Fruit fly (Drosophila melanogaster) whole organism, pupa: ENCODE data around the gene CG3505.

ENCODE experiments used
- CG10348 ChIP-seq: fragments of 200-800 bp; sonication (Bioruptor generic); IDR thresholded peaks from 2 replicates; pipeline ENCODE4 v1.3.6; 2022; ENCODE audit warnings: missing biosample characterization, missing genetic modification characterization
- CG12605 ChIP-seq: fragments of 200-800 bp; sonication (Bioruptor generic); IDR thresholded peaks from 2 replicates; pipeline ENCODE4 v1.3.6; 2022; ENCODE audit warnings: missing biosample characterization, missing genetic modification characterization
- CG13204 ChIP-seq: fragments of 200-800 bp; sonication (Bioruptor generic); optimal IDR thresholded peaks from 2 replicates; lab custom pipeline; 2018; ENCODE audit warnings: missing biosample characterization, mild to moderate bottlenecking, missing genetic modification characterization, moderate library complexity
- CG14655 ChIP-seq: fragments of 200-800 bp; sonication (Bioruptor generic); optimal IDR thresholded peaks from 3 replicates; lab custom pipeline; 2017; ENCODE audit warnings: mild to moderate bottlenecking, missing biosample characterization, missing genetic modification reagents, missing genetic modification characterization
- CG15710 ChIP-seq: fragments of 200-800 bp; sonication (Bioruptor generic); optimal IDR thresholded peaks from 2 replicates; lab custom pipeline; 2018; ENCODE audit warnings: missing biosample characterization, mild to moderate bottlenecking, missing genetic modification characterization, moderate library complexity
- CG17806 ChIP-seq: fragments of 200-800 bp; sonication (Bioruptor generic); optimal IDR thresholded peaks from 2 replicates; lab custom pipeline; 2018; ENCODE audit warnings: missing biosample characterization, mild to moderate bottlenecking, missing genetic modification characterization, moderate library complexity
- CG32121 ChIP-seq: fragments of 200-800 bp; sonication (Bioruptor generic); IDR thresholded peaks from 2 replicates; pipeline ENCODE4 v1.3.6; 2022; ENCODE audit warnings: missing biosample characterization, missing genetic modification characterization
- CG34367 ChIP-seq: fragments of 200-800 bp; sonication (Bioruptor generic); optimal IDR thresholded peaks from 2 replicates; lab custom pipeline; 2018; ENCODE audit warnings: missing biosample characterization, mild to moderate bottlenecking, missing genetic modification characterization
- CG4496 ChIP-seq: fragments of 200-800 bp; sonication (Bioruptor generic); IDR thresholded peaks from 3 replicates; pipeline ENCODE4 v1.3.6; 2022; ENCODE audit warnings: missing biosample characterization, missing genetic modification characterization
- CG8159 ChIP-seq: fragments of 200-800 bp; sonication (Bioruptor generic); optimal IDR thresholded peaks from 3 replicates; lab custom pipeline; 2018; ENCODE audit warnings: missing biosample characterization, mild to moderate bottlenecking, missing genetic modification characterization, moderate library complexity
- CG8301 ChIP-seq: fragments of 200-800 bp; sonication (Bioruptor generic); optimal IDR thresholded peaks from 2 replicates; lab custom pipeline; 2018; ENCODE audit warnings: missing biosample characterization, mild to moderate bottlenecking, missing genetic modification characterization
- CG9948 ChIP-seq: fragments of 200-800 bp; sonication (Bioruptor generic); optimal IDR thresholded peaks from 2 replicates; lab custom pipeline; 2018; ENCODE audit warnings: missing biosample characterization, mild to moderate bottlenecking, missing genetic modification characterization, moderate library complexity
- D1 ChIP-seq: fragments of 200-800 bp; sonication (Bioruptor generic); optimal IDR thresholded peaks from 2 replicates; lab custom pipeline; 2018; ENCODE audit warnings: missing biosample characterization, mild to moderate bottlenecking, missing genetic modification characterization, moderate library complexity
- EcR ChIP-seq: fragments of 200-800 bp; sonication (Bioruptor generic); optimal IDR thresholded peaks from 3 replicates; lab custom pipeline; 2019; ENCODE audit warnings: missing biosample characterization, missing genetic modification characterization, mild to moderate bottlenecking, moderate library complexity, missing genetic modification reagents
- Ets98B ChIP-seq: fragments of 200-800 bp; sonication (Bioruptor generic); IDR thresholded peaks from 2 replicates; pipeline ENCODE4 v1.3.6; 2022; ENCODE audit warnings: missing biosample characterization, missing genetic modification characterization
- Pif1A ChIP-seq: fragments of 200-800 bp; sonication (Bioruptor generic); optimal IDR thresholded peaks from 3 replicates; lab custom pipeline; 2016; ENCODE audit warnings: missing biosample characterization, missing genetic modification characterization
- Pif1B ChIP-seq: fragments of 200-800 bp; sonication (Bioruptor generic); optimal IDR thresholded peaks from 3 replicates; lab custom pipeline; 2016; ENCODE audit warnings: missing biosample characterization, missing genetic modification characterization
- Snoo ChIP-seq: fragments of 200-800 bp; sonication (Bioruptor generic); optimal IDR thresholded peaks from 3 replicates; lab custom pipeline; 2017; ENCODE audit warnings: missing biosample characterization, mild to moderate bottlenecking, missing genetic modification characterization, inconsistent platforms
- fd96Ca ChIP-seq: fragments of 200-800 bp; sonication (Bioruptor generic); IDR thresholded peaks from 3 replicates; pipeline ENCODE4 v1.3.6; 2022; ENCODE audit warnings: missing biosample characterization, missing genetic modification characterization
- gl ChIP-seq: fragments of 200-800 bp; sonication (Bioruptor generic); optimal IDR thresholded peaks from 2 replicates; lab custom pipeline; 2018; ENCODE audit warnings: missing biosample characterization, mild to moderate bottlenecking, missing genetic modification characterization
- rn ChIP-seq: fragments of 200-800 bp; sonication (Bioruptor generic); IDR thresholded peaks from 2 replicates; pipeline ENCODE4 v1.3.6; 2022; ENCODE audit warnings: missing biosample characterization, missing genetic modification characterization

CG3505 gene

DNA sequence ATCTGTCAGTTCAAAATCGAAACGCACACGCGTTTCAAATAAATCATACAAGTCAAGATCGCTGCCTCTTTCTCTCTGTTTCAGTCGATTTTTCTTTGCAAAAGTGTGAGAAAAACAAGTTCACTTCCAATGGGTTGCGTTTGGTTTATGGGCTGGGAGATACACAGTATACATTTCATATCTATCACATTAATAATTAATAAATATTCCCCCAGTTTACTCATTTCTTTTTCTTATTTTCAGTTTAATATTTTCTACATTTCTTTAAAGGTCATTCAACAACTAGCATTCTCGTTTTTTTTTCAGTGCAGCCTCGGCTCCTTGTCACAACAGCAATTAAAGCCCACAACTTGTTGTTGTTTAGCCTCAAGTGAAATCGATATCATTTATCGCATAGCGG lies 26.7 kb downstream of the CG3505 start:
- TF ChIP-seq CG14655 (GFP tag; lab: Kevin White, UChicago) (peak; percentile 72), gl (tag; lab: Kevin White, UChicago) (no peak), CG9948 (tag; lab: Kevin White, UChicago) (peak; percentile 55), fd96Ca (GFP tag; lab: Robert Waterston, UW) (peak; percentile 79), CG13204 (GFP tag; lab: Kevin White, UChicago) (no peak), Pif1B (peak; percentile 84), CG10348 (GFP tag; lab: Robert Waterston, UW) (no peak), CG4496 (GFP tag; lab: Robert Waterston, UW) (peak; percentile 86), CG12605 (GFP tag; lab: Robert Waterston, UW) (peak; percentile 77; the same call in 1 of the 2 replicates), Ets98B (GFP tag; lab: Robert Waterston, UW) (peak; percentile 91), CG15710 (tag; lab: Kevin White, UChicago) (peak; percentile 36), rn (GFP tag; lab: Robert Waterston, UW) (peak; percentile 57; the same call in 1 of the 2 replicates), CG17806 (tag; lab: Kevin White, UChicago) (peak; percentile 40), EcR (GFP tag; lab: Kevin White, UChicago) (no peak), CG8159 (peak; percentile 26), CG8301 (tag; lab: Kevin White, UChicago) (peak; percentile 68), Snoo (tag; lab: Kevin White, UChicago) (no peak), D1 (no peak), Pif1A (peak; percentile 86), CG32121 (GFP tag; lab: Robert Waterston, UW) (peak; percentile 86), CG34367 (no peak)

DNA sequence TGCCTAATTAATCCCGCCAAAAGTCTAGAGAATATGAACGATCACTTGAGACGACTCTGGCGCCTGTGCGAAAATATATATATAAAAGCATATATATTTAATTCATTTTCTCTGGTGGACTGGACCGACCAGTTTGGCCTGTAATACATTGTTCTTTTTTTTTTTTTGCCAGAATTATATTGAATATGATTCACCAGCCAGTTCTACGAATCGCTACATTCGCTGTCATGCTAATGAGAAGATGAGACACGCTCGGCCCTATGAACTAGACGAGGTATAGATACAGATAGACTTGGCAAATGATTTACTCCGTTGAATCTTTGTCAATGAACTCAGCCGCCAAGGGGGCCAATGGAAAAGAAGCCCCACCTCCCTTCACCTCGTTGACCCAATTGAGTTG lies 30.0 kb downstream of the CG3505 start:
- TF ChIP-seq EcR (GFP tag; lab: Kevin White, UChicago) = peak; percentile 58
- no peak for TF ChIP-seq CG10348 (GFP tag; lab: Robert Waterston, UW)

DNA sequence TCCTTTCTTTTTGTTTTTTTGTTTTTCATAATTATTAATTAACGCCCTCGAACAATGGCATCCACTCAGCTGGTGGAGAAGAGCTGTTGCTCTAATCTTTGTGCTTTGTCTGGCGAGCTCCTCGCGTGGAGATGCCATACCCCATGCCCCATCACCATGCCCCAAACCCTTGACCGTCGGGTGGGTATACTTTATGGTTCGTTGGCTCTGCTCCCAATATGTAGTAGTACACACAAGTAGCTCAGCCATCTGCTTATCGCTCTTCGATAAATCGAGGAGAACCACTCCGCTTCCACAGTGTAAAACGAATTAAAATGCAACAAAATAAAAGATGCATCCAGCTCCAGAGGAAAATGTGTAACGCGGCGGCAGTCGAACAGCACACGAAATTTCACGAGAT lies 32.8 kb downstream of the CG3505 start:
- no peak for TF ChIP-seq Pif1A
- peak; percentile 87 for TF ChIP-seq EcR (GFP tag; lab: Kevin White, UChicago)
- no peak for TF ChIP-seq CG12605 (GFP tag; lab: Robert Waterston, UW)
- no peak for TF ChIP-seq CG10348 (GFP tag; lab: Robert Waterston, UW)
- TF ChIP-seq Snoo (tag; lab: Kevin White, UChicago) = no peak
- TF ChIP-seq, all 21 proteins: peak for 1

DNA sequence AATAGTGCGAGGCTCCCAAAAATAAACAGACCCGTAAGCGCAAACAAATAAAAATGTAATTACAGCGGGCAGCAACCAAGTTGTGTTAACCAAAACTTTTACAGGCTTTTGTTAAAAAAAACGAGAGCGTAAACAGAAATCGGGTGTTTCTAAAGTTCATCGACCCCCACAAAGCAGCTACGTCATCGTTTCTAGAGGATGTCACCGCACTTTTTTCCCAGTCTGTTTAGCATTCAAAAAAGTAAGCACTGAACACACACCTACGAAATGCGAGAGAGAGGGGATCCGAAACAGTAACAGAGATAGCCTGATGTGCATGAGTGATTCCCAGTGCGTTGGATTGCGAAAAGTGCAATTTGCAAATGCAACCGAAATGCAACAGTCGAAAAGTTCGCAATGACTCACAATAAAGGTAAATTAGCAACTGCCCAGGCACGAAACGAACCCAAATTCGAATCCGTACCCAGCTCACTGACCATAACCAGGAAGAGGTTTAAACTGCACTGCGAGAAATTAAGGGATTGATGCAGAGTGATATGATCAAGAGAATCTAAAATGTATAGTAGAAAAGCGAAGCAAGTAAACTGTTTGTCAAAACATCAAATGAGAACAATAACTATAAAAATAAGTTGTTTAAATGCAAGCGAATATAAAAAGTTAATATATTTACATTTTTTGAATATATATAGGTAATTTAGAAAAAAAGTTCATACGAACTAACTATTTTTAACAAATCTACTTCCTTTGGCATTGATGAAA lies 34.0 kb downstream of the CG3505 start:
- TF ChIP-seq CG8301 (tag; lab: Kevin White, UChicago) (peak; percentile 41), fd96Ca (GFP tag; lab: Robert Waterston, UW) (no peak), gl (tag; lab: Kevin White, UChicago) (no peak), CG13204 (GFP tag; lab: Kevin White, UChicago) (no peak), CG15710 (tag; lab: Kevin White, UChicago) (peak; percentile 72), CG32121 (GFP tag; lab: Robert Waterston, UW) (no peak), CG9948 (tag; lab: Kevin White, UChicago) (peak; percentile 67), CG4496 (GFP tag; lab: Robert Waterston, UW) (no peak), CG10348 (GFP tag; lab: Robert Waterston, UW) (no peak), CG14655 (GFP tag; lab: Kevin White, UChicago) (peak; percentile 76), CG17806 (tag; lab: Kevin White, UChicago) (peak; percentile 39), EcR (GFP tag; lab: Kevin White, UChicago) (peak; percentile 79), CG8159 (peak; percentile 56), CG12605 (GFP tag; lab: Robert Waterston, UW) (no peak), Snoo (tag; lab: Kevin White, UChicago) (peak; percentile 47), CG34367 (peak; percentile 50), Pif1A (peak; percentile 32), rn (GFP tag; lab: Robert Waterston, UW) (no peak), Ets98B (GFP tag; lab: Robert Waterston, UW) (no peak), Pif1B (peak; percentile 34), D1 (no peak)
- TF ChIP-seq, all 21 proteins: peak for 11

DNA sequence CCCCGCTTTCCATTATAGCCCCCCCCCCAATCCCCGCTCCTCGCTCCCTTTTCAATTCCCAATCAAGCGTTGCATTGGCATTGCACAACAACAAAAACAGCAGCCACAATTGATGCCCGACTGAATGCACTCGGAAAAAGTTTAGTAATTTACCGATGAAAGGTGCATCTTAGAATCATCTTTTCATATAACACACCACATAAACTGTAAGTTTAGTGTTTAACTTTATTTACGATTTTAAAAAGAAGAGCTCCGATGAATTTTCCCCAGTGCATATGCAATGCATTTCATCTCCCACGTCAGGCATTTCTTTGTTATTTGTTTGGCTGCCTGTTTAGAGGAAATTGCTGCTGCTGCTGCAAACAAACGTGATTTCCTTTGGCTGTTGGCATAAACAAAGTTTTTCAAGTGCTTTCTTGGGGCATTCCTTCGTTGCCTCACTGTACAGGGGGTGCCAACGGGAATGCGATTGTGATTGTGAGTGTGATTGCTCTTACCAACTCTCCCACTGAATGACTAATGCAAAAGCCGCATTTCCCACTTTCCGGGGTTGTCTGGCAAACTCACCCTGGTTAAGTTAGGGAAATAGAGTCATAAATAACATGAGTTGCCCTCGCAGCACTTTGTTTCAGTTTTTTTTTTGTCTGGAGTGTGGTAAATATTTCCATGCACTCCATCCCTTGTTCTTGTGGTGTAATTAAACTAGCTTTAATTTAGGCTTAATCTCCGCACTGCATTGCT lies 35.2 kb downstream of the CG3505 start:
- TF ChIP-seq Pif1B (peak; percentile 75), CG14655 (GFP tag; lab: Kevin White, UChicago) (peak; percentile 86), EcR (GFP tag; lab: Kevin White, UChicago) (no peak), CG8159 (peak; percentile 82), CG15710 (tag; lab: Kevin White, UChicago) (peak; percentile 80), CG9948 (tag; lab: Kevin White, UChicago) (peak; percentile 80), CG17806 (tag; lab: Kevin White, UChicago) (peak; percentile 80), CG32121 (GFP tag; lab: Robert Waterston, UW) (peak; percentile 89), CG10348 (GFP tag; lab: Robert Waterston, UW) (no peak), CG12605 (GFP tag; lab: Robert Waterston, UW) (peak; percentile 66; the same call in 1 of the 2 replicates), Snoo (tag; lab: Kevin White, UChicago) (peak; percentile 77), CG4496 (GFP tag; lab: Robert Waterston, UW) (peak; percentile 92), Pif1A (peak; percentile 88), D1 (peak; percentile 57), Ets98B (GFP tag; lab: Robert Waterston, UW) (peak; percentile 90), rn (GFP tag; lab: Robert Waterston, UW) (peak; percentile 71), CG8301 (tag; lab: Kevin White, UChicago) (peak; percentile 81), fd96Ca (GFP tag; lab: Robert Waterston, UW) (peak; percentile 90), CG34367 (peak; percentile 77), CG13204 (GFP tag; lab: Kevin White, UChicago) (peak; percentile 35), gl (tag; lab: Kevin White, UChicago) (peak; percentile 45)
